Fruit fly (Drosophila melanogaster): ENCODE data around the gene yellow-f2.

Gene yellow-f2

DNA sequence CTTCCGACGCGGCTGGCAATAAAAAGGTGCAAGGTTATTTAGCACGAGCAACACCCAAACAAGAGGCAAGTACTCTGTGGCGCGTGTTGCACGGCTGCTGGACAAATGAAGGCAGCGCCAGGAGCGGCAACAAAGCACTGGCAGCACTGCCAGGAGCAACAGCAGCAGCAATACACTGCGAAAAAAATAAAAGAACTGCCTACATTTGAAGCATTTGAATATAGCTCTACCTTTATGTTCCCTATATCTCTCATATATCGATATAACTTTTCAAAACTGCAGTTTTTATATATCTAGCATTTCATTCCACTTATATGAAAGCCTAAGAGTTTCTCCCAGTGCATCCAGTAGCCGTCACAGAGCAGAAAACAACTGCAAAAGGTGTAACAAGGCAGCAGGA lies 37.6 kb downstream of the yellow-f2 start:
- TF ChIP-seq Crg-1 (GFP tag; optimal IDR thresholded peaks at IDR 0.05) (no peak), cnc (optimal IDR thresholded peaks at IDR 0.05) (no peak), ovo (GFP tag; optimal IDR thresholded peaks at IDR 0.05) (no peak), CG7045 (GFP tag; optimal IDR thresholded peaks at IDR 0.05) (no peak), tj (GFP tag; optimal IDR thresholded peaks at IDR 0.05) (no peak), CG1620 (GFP tag; optimal IDR thresholded peaks at IDR 0.05) (no peak), Mnt (GFP tag; optimal IDR thresholded peaks at IDR 0.05) (no peak), toe (GFP tag; optimal IDR thresholded peaks at IDR 0.05) (no peak), Hr96 (GFP tag; optimal IDR thresholded peaks at IDR 0.05) (no peak), CG7101 (tag; optimal IDR thresholded peaks at IDR 0.05) (no peak), bab1 (GFP tag; optimal IDR thresholded peaks at IDR 0.05) (no peak), CG12768 (GFP tag; optimal IDR thresholded peaks at IDR 0.05) (no peak), kay (GFP tag; ENCODE audit: borderline replicate concordance) (no peak), CG11617 (GFP tag; optimal IDR thresholded peaks at IDR 0.05) (no peak), pad (GFP tag; optimal IDR thresholded peaks at IDR 0.05) (no peak), CG14711 (tag; optimal IDR thresholded peaks at IDR 0.05) (no peak)
